Fruit fly (Drosophila melanogaster) whole organism, embryonic: Measurements from ENCODE around the gene CG43218.

Source experiments
- Adf1 ChIP-seq: fragments of 200-800 bp; sonication (Bioruptor generic); IDR thresholded peaks from 2 replicates; pipeline ENCODE4 v1.3.6; 2022; ENCODE audit warnings: missing biosample characterization, missing genetic modification characterization
- Antp ChIP-seq: fragments of 200-800 bp; sonication (Bioruptor generic); optimal IDR thresholded peaks from 3 replicates; lab custom pipeline; 2016; ENCODE audit warnings: missing biosample characterization, missing genetic modification characterization
- Atf6 ChIP-seq: fragments of 200-800 bp; sonication (Bioruptor generic); IDR thresholded peaks from 2 replicates; pipeline ENCODE4 v1.3.6; 2022; ENCODE audit warnings: missing biosample characterization, missing genetic modification characterization
- CG1024 ChIP-seq: fragments of 200-800 bp; sonication (Bioruptor generic); IDR thresholded peaks from 2 replicates; pipeline ENCODE4 v1.3.6; 2022; ENCODE audit warnings: missing biosample characterization, missing genetic modification characterization
- CG11398 ChIP-seq: fragments of 200-800 bp; sonication (Bioruptor generic); optimal IDR thresholded peaks from 2 replicates; lab custom pipeline; 2016; ENCODE audit warnings: missing biosample characterization, missing genetic modification characterization
- CG11504 ChIP-seq: fragments of 200-800 bp; sonication (Bioruptor generic); optimal IDR thresholded peaks from 3 replicates; lab custom pipeline; 2019; ENCODE audit warnings: missing biosample characterization, mild to moderate bottlenecking, missing genetic modification characterization, moderate library complexity
- CG14965 ChIP-seq: fragments of 200-800 bp; sonication (Bioruptor generic); optimal IDR thresholded peaks from 2 replicates; lab custom pipeline; 2016; ENCODE audit warnings: missing biosample characterization, missing genetic modification characterization, borderline replicate concordance
- CG17186 ChIP-seq: fragments of 200-800 bp; sonication (Bioruptor generic); optimal IDR thresholded peaks from 3 replicates; lab custom pipeline; 2017; ENCODE audit warnings: missing biosample characterization, missing genetic modification reagents, missing genetic modification characterization
- CG17359 ChIP-seq: fragments of 200-800 bp; sonication (Bioruptor generic); optimal IDR thresholded peaks from 3 replicates; lab custom pipeline; 2018; ENCODE audit warnings: missing biosample characterization, mild to moderate bottlenecking, missing genetic modification characterization, moderate library complexity
- CG17385 ChIP-seq: fragments of 200-800 bp; sonication (Bioruptor generic); optimal IDR thresholded peaks from 3 replicates; lab custom pipeline; 2018; ENCODE audit warnings: missing biosample characterization, mild to moderate bottlenecking, missing genetic modification characterization
- CG18476 ChIP-seq: fragments of 200-800 bp; sonication (Bioruptor generic); optimal IDR thresholded peaks from 2 replicates; lab custom pipeline; 2016; ENCODE audit warnings: missing biosample characterization, mild to moderate bottlenecking, missing genetic modification characterization
- CG18599 ChIP-seq: fragments of 200-800 bp; sonication (Bioruptor generic); optimal IDR thresholded peaks from 3 replicates; lab custom pipeline; 2017; ENCODE audit warnings: missing biosample characterization, missing genetic modification characterization, mild to moderate bottlenecking, moderate library complexity, missing genetic modification reagents
- CG2202 ChIP-seq: fragments of 200-800 bp; sonication (Bioruptor generic); optimal IDR thresholded peaks from 2 replicates; lab custom pipeline; 2018; ENCODE audit warnings: missing biosample characterization, mild to moderate bottlenecking, missing genetic modification characterization
- CG31365 ChIP-seq: fragments of 200-800 bp; sonication (Bioruptor generic); optimal IDR thresholded peaks from 2 replicates; lab custom pipeline; 2018; ENCODE audit warnings: missing biosample characterization, mild to moderate bottlenecking, missing genetic modification characterization
- CG32767 ChIP-seq: fragments of 200-800 bp; sonication (Bioruptor generic); IDR thresholded peaks from 2 replicates; pipeline ENCODE4 v1.3.6; 2022; ENCODE audit warnings: missing biosample characterization, missing genetic modification characterization
- CG34224 ChIP-seq: fragments of 200-800 bp; sonication (Bioruptor generic); IDR thresholded peaks from 3 replicates; pipeline ENCODE4 v1.3.6; 2022; ENCODE audit warnings: missing biosample characterization, missing genetic modification characterization; ENCODE audit not compliant: partially characterized antibody
- CG34376 ChIP-seq: fragments of 200-800 bp; sonication (Bioruptor generic); optimal IDR thresholded peaks from 2 replicates; lab custom pipeline; 2018; ENCODE audit warnings: missing biosample characterization, mild to moderate bottlenecking, missing genetic modification characterization
- CG3726 ChIP-seq: fragments of 200-800 bp; sonication (Bioruptor generic); IDR thresholded peaks from 3 replicates; pipeline ENCODE4, ENCODE4 v1.3.6; 2022; ENCODE audit warnings: missing biosample characterization, missing genetic modification characterization
- CG4404 ChIP-seq: fragments of 200-800 bp; sonication (Bioruptor generic); IDR thresholded peaks from 2 replicates; pipeline ENCODE4 v1.3.6; 2022; ENCODE audit warnings: missing biosample characterization, missing genetic modification characterization
- CG6254 ChIP-seq: fragments of 200-800 bp; sonication (Bioruptor generic); optimal IDR thresholded peaks from 3 replicates; lab custom pipeline; 2017; ENCODE audit warnings: mild to moderate bottlenecking, missing biosample characterization, missing genetic modification reagents, missing genetic modification characterization
- CG7928 ChIP-seq: fragments of 200-800 bp; sonication (Bioruptor generic); optimal IDR thresholded peaks from 2 replicates; lab custom pipeline; 2017; ENCODE audit warnings: missing biosample characterization, mild to moderate bottlenecking, missing genetic modification characterization
- CG9609 ChIP-seq: fragments of 200-800 bp; sonication (Bioruptor generic); optimal IDR thresholded peaks from 3 replicates; lab custom pipeline; 2016; ENCODE audit warnings: missing biosample characterization, missing genetic modification characterization
- CrebB ChIP-seq: fragments of 200-800 bp; sonication (Bioruptor generic); optimal IDR thresholded peaks from 3 replicates; lab custom pipeline; 2018; ENCODE audit warnings: missing biosample characterization, mild to moderate bottlenecking, missing genetic modification characterization
- Dfd ChIP-seq, 2 experiments: fragments of >200 bp; optimal IDR thresholded peaks; 2 replicates each; lab custom pipeline; 2017; ENCODE audit warnings: missing biosample characterization in 2 of 2, missing genetic modification characterization in 2 of 2
- Dip3 ChIP-seq: fragments of 200-800 bp; sonication (Bioruptor generic); optimal IDR thresholded peaks from 3 replicates; lab custom pipeline; 2016; ENCODE audit warnings: missing biosample characterization, missing genetic modification characterization
- Fer2 ChIP-seq: fragments of 200-800 bp; sonication (Bioruptor generic); optimal IDR thresholded peaks from 2 replicates; lab custom pipeline; 2018; ENCODE audit warnings: missing biosample characterization, mild to moderate bottlenecking, missing genetic modification characterization, moderate library complexity
- HLH4C ChIP-seq: fragments of 200-800 bp; sonication (Bioruptor generic); IDR thresholded peaks from 3 replicates; pipeline ENCODE4 v1.3.6; 2022; ENCODE audit warnings: missing biosample characterization, missing genetic modification characterization; ENCODE audit not compliant: partially characterized antibody
- HLHmδ ChIP-seq: fragments of 200-800 bp; sonication (Bioruptor generic); optimal IDR thresholded peaks from 2 replicates; lab custom pipeline; 2018; ENCODE audit warnings: missing biosample characterization, mild to moderate bottlenecking, missing genetic modification characterization, moderate library complexity
- Hey ChIP-seq: fragments of 200-800 bp; sonication (Bioruptor generic); optimal IDR thresholded peaks from 3 replicates; lab custom pipeline; 2018; ENCODE audit warnings: missing biosample characterization, mild to moderate bottlenecking, missing genetic modification characterization
- NC2α ChIP-seq: fragments of 200-800 bp; sonication (Bioruptor generic); optimal IDR thresholded peaks from 2 replicates; lab custom pipeline; 2016; ENCODE audit warnings: missing biosample characterization, missing genetic modification characterization
- NFAT ChIP-seq: fragments of 200-800 bp; sonication (Bioruptor generic); IDR thresholded peaks from 2 replicates; pipeline ENCODE4 v1.3.6; 2022; ENCODE audit warnings: missing biosample characterization, missing genetic modification characterization
- Poxn ChIP-seq: fragments of 200-800 bp; sonication (Bioruptor generic); IDR thresholded peaks from 2 replicates; pipeline ENCODE4 v1.3.6; 2022; ENCODE audit warnings: missing biosample characterization, missing genetic modification characterization
- Spps ChIP-seq: fragments of 200-800 bp; sonication (Bioruptor generic); optimal IDR thresholded peaks from 2 replicates; lab custom pipeline; 2018; ENCODE audit warnings: missing biosample characterization, mild to moderate bottlenecking, missing genetic modification characterization
- Sry-δ ChIP-seq: fragments of 200-800 bp; sonication (Bioruptor generic); optimal IDR thresholded peaks from 2 replicates; lab custom pipeline; 2016; ENCODE audit warnings: missing biosample characterization, missing genetic modification characterization
- bab2 ChIP-seq: fragments of 200-800 bp; sonication (Bioruptor generic); optimal IDR thresholded peaks from 2 replicates; lab custom pipeline; 2016; ENCODE audit warnings: missing biosample characterization, missing genetic modification characterization
- br ChIP-seq: fragments of >200 bp; optimal IDR thresholded peaks from 2 replicates; lab custom pipeline; 2017
- caup ChIP-seq: fragments of 200-800 bp; sonication (Bioruptor generic); optimal IDR thresholded peaks from 3 replicates; lab custom pipeline; 2017; ENCODE audit warnings: missing biosample characterization, mild to moderate bottlenecking, missing genetic modification characterization, moderate library complexity; ENCODE audit not compliant: severe bottlenecking
- crol ChIP-seq: fragments of 200-800 bp; sonication (Bioruptor generic); IDR thresholded peaks from 2 replicates; pipeline ENCODE4 v1.3.6; 2022; ENCODE audit warnings: missing biosample characterization, missing genetic modification characterization
- fu2 ChIP-seq: fragments of 200-800 bp; sonication (Bioruptor generic); optimal IDR thresholded peaks from 2 replicates; lab custom pipeline; 2016; ENCODE audit warnings: missing biosample characterization, missing genetic modification characterization
- kay ChIP-seq: fragments of 200-800 bp; sonication (Bioruptor generic); optimal IDR thresholded peaks from 2 replicates; lab custom pipeline; 2016; ENCODE audit warnings: missing biosample characterization, missing genetic modification characterization
- lab ChIP-seq: fragments of 200-800 bp; sonication (Bioruptor generic); optimal IDR thresholded peaks from 3 replicates; lab custom pipeline; 2017; ENCODE audit warnings: missing biosample characterization, missing genetic modification characterization, mild to moderate bottlenecking, moderate library complexity, missing genetic modification reagents
- lbe ChIP-seq: fragments of 200-800 bp; sonication (Bioruptor generic); optimal IDR thresholded peaks from 2 replicates; lab custom pipeline; 2016; ENCODE audit warnings: missing biosample characterization, mild to moderate bottlenecking, missing genetic modification characterization
- lilli ChIP-seq: fragments of 200-800 bp; sonication (Bioruptor generic); optimal IDR thresholded peaks from 3 replicates; lab custom pipeline; 2016; ENCODE audit warnings: missing biosample characterization, missing genetic modification characterization
- nerfin-1 ChIP-seq: fragments of 200-800 bp; sonication (Bioruptor generic); optimal IDR thresholded peaks from 3 replicates; lab custom pipeline; 2019; ENCODE audit warnings: missing biosample characterization, mild to moderate bottlenecking, missing genetic modification characterization, moderate library complexity
- psq ChIP-seq: fragments of 200-800 bp; sonication (Bioruptor generic); optimal IDR thresholded peaks from 2 replicates; lab custom pipeline; 2017; ENCODE audit warnings: missing biosample characterization, missing genetic modification characterization
- ranshi ChIP-seq: fragments of 200-800 bp; sonication (Bioruptor generic); IDR thresholded peaks from 2 replicates; pipeline ENCODE4 v1.3.6; 2022; ENCODE audit warnings: missing biosample characterization, missing genetic modification characterization
- slp2 ChIP-seq: fragments of 200-800 bp; sonication (Bioruptor generic); optimal IDR thresholded peaks from 2 replicates; lab custom pipeline; 2016; ENCODE audit warnings: missing biosample characterization, missing genetic modification characterization
- ssp ChIP-seq: fragments of 200-800 bp; sonication (Bioruptor generic); IDR thresholded peaks from 2 replicates; pipeline ENCODE4 v1.3.6; 2022; ENCODE audit warnings: missing biosample characterization, missing genetic modification characterization
- stwl ChIP-seq: fragments of 200-800 bp; sonication (Bioruptor generic); optimal IDR thresholded peaks from 3 replicates; lab custom pipeline; 2018; ENCODE audit warnings: missing biosample characterization, mild to moderate bottlenecking, missing genetic modification characterization, moderate library complexity
- tgo ChIP-seq: fragments of 200-800 bp; sonication (Bioruptor generic); IDR thresholded peaks from 3 replicates; pipeline ENCODE4 v1.3.6; 2022; ENCODE audit warnings: missing biosample characterization, missing genetic modification characterization
- toy ChIP-seq: fragments of 200-800 bp; sonication (Bioruptor generic); IDR thresholded peaks from 2 replicates; pipeline ENCODE4 v1.3.6; 2022; ENCODE audit warnings: missing biosample characterization, missing genetic modification characterization
- vnd ChIP-seq: fragments of 200-800 bp; sonication (Bioruptor generic); IDR thresholded peaks from 3 replicates; pipeline ENCODE4 v1.3.6; 2022; ENCODE audit warnings: missing biosample characterization, missing genetic modification characterization; ENCODE audit not compliant: partially characterized antibody

Gene CG43218

DNA sequence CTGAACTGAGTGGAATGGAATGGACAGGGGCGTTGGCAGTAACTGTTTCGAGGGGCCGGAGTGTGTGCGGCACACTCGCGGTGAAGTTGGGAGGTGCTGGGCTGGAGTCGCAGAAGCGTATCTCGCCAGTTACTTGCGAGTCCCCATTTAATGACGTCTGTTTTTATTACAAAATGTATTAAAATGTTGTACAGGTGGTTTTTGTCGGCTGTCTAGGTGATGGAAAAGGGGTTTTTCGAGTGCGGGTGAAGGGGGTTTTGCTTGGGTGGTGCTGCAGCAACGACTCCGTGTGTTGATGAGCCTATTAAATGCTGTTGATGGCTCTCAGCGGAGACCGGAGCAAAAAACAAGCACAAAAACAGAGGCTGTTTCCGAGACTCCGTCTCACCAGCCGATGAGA is 6.4 kb upstream of the CG43218 start (continued):
- TF ChIP-seq br (lab: Kevin White, UChicago) (no peak), CG11504 (tag; lab: Kevin White, UChicago) (peak; percentile 18), Fer2 (no peak), kay (GFP tag; lab: Kevin White, UChicago) (no peak), stwl (tag; lab: Kevin White, UChicago) (no peak), CG17359 (peak; percentile 15), CG2202 (tag; lab: Kevin White, UChicago) (no peak), CG17385 (GFP tag; lab: Kevin White, UChicago) (no peak), lab (GFP tag; lab: Kevin White, UChicago) (no peak), caup (GFP tag; lab: Kevin White, UChicago) (no peak), CG1024 (no peak), ssp (GFP tag; lab: Robert Waterston, UW) (0 out of 2 replicates have a peak, but pooled peaks have one; percentile 17), tgo (GFP tag; lab: Robert Waterston, UW) (no peak), Poxn (GFP tag; lab: Robert Waterston, UW) (no peak), Spps (tag; lab: Kevin White, UChicago) (no peak), CG6254 (GFP tag; lab: Kevin White, UChicago) (no peak), Antp (GFP tag; lab: Kevin White, UChicago) (peak; percentile 14), slp2 (no peak), vnd (GFP tag; lab: Robert Waterston, UW) (no peak), fu2 (GFP tag; lab: Kevin White, UChicago) (no peak), CG17186 (no peak), CG14965 (no peak), Dip3 (GFP tag; lab: Kevin White, UChicago) (no peak), ranshi (GFP tag; lab: Robert Waterston, UW) (0 out of 2 replicates have a peak, but pooled peaks have one; percentile 21), NFAT (GFP tag; lab: Robert Waterston, UW) (no peak), CG11398 (GFP tag; lab: Kevin White, UChicago) (no peak), CG18476 (GFP tag; lab: Kevin White, UChicago) (no peak), lilli (GFP tag; lab: Kevin White, UChicago) (peak; percentile 6), HLH4C (GFP tag; lab: Robert Waterston, UW) (no peak), CG34376 (no peak), Dfd (GFP tag; optimal IDR thresholded peaks at IDR 0.05; lab: Kevin White, UChicago) (no peak), CG18599 (GFP tag; lab: Kevin White, UChicago) (peak; percentile 20), CG4404 (GFP tag; lab: Robert Waterston, UW) (no peak), Adf1 (GFP tag; lab: Robert Waterston, UW) (peak; percentile 7; the same call in 1 of the 2 replicates), crol (GFP tag; lab: Robert Waterston, UW) (peak; percentile 73), CG3726 (GFP tag; lab: Robert Waterston, UW) (no peak), CG34224 (no peak), CG31365 (no peak), Sry-δ (GFP tag; lab: Kevin White, UChicago) (no peak), CG32767 (GFP tag; lab: Robert Waterston, UW) (no peak), nerfin-1 (tag; lab: Kevin White, UChicago) (no peak), CrebB (tag; lab: Kevin White, UChicago) (no peak), lbe (GFP tag; lab: Kevin White, UChicago) (no peak), CG7928 (no peak), toy (GFP tag; lab: Robert Waterston, UW) (no peak), HLHmδ (GFP tag; lab: Kevin White, UChicago) (no peak), NC2α (GFP tag; lab: Kevin White, UChicago) (no peak), psq (GFP tag; lab: Kevin White, UChicago) (no peak), bab2 (GFP tag; lab: Kevin White, UChicago) (no peak), Hey (tag; lab: Kevin White, UChicago) (no peak), Atf6 (GFP tag; lab: Robert Waterston, UW) (0 out of 2 replicates have a peak, but pooled peaks have one; percentile 30), CG9609 (GFP tag; lab: Kevin White, UChicago) (no peak)
